Worm (Caenorhabditis elegans): ENCODE measurements around the gene srh-15.

ce11 chrV:13286525-13286924 lies 34.3 kb upstream of the srh-15 start:
- TF ChIP-seq ref-1 (GFP tag; conservative IDR thresholded peaks at IDR 0.05) (no peak), med-1 (GFP tag; optimal IDR thresholded peaks at IDR 0.05; ENCODE audit: insufficient read depth) (no peak), T22C8.4 (GFP tag; IDR thresholded peaks at IDR 0.05) (no peak), flt-1 (GFP tag; IDR thresholded peaks at IDR 0.05) (no peak), cog-1 (tag; optimal IDR thresholded peaks at IDR 0.05) (no peak)
